Worm (Caenorhabditis elegans): ENCODE results near the gene Y110A2AL.9.

DNA sequence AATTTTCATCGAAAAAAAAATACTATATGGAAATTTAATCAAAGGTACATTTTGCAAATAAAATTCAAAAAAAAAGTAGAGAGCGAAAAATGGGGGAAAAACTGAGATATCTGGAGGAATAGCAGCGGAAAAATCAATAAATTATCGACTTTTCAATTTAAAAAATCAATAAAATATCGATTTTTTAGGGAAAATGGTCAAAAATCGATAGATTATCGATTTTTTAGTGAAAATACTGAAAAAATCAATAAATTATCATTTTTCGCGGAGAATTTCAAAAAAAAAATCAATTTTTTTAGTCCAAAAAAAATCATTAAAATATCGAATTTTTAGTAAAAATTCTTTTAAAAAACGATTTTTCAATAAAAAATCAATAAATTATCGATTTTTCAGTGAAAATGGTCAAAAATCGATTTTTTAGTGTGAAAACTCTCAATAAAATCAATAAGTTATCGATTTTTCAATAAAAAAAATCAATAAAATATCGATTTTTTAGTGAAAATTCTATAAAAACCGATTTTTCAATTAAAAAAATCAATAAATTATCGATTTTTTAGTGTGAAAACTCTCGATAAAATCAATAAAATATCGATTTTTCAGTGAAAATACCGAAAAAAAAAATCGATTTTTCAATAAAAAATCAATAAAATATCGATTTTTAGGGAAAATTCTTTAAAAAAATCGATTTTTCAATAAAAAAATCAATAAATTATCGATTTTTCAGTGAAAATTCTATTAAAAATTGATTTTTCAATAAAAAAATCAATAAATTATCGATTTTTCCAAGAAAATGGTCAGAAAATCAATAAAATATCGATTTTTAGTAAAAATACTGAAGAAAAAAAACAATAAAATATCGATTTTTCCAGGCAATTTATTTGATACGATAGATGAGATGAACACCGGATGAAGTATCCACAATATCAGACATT lies 19.3 kb upstream of the Y110A2AL.9 start:
- TF ChIP-seq nfya-1 (tag; optimal IDR thresholded peaks at IDR 0.05; ENCODE audit: borderline replicate concordance, insufficient read depth) (no peak), unc-62 (GFP tag; optimal IDR thresholded peaks at IDR 0.05) (no peak), snpc-4 (GFP tag; optimal IDR thresholded peaks at IDR 0.05) (no peak), snpc-4 (tag; optimal IDR thresholded peaks at IDR 0.05) (no peak), repo-1 (tag; optimal IDR thresholded peaks at IDR 0.05) (no peak), lin-40 (tag; optimal IDR thresholded peaks at IDR 0.05) (no peak), efl-1 (GFP tag; optimal IDR thresholded peaks at IDR 0.05) (no peak), dpl-1 (GFP tag; optimal IDR thresholded peaks at IDR 0.05) (no peak), fkh-3 (tag; optimal IDR thresholded peaks at IDR 0.05) (no peak), ztf-6 (GFP tag; IDR thresholded peaks at IDR 0.05) (no peak), F52B5.7 (tag; optimal IDR thresholded peaks at IDR 0.05) (no peak), lin-35 (GFP tag; optimal IDR thresholded peaks at IDR 0.05) (no peak), sea-2 (GFP tag; IDR thresholded peaks at IDR 0.05) (no peak), bed-2 (GFP tag; IDR thresholded peaks at IDR 0.05) (no peak)
